Fruit fly (Drosophila melanogaster) whole organism, embryonic: ENCODE data around the gene CG11710.

Experiments
- Asciz ChIP-seq: fragments of 200-800 bp; sonication (Bioruptor generic); optimal IDR thresholded peaks from 2 replicates; lab custom pipeline; 2017; ENCODE audit warnings: missing biosample characterization, mild to moderate bottlenecking, missing genetic modification characterization, missing genetic modification reagents
- CG10274 ChIP-seq: fragments of 200-800 bp; sonication (Bioruptor generic); optimal IDR thresholded peaks from 3 replicates; lab custom pipeline; 2017; ENCODE audit warnings: missing biosample characterization, mild to moderate bottlenecking, missing genetic modification characterization
- CG11085 ChIP-seq: fragments of 200-800 bp; sonication (Bioruptor generic); IDR thresholded peaks from 2 replicates; pipeline ENCODE4 v1.3.6; 2022; ENCODE audit warnings: missing biosample characterization, missing genetic modification characterization
- CG12155 ChIP-seq: fragments of 200-800 bp; sonication (Bioruptor generic); optimal IDR thresholded peaks from 3 replicates; lab custom pipeline; 2016; ENCODE audit warnings: missing biosample characterization, missing genetic modification characterization
- CG12219 ChIP-seq: fragments of 200-800 bp; sonication (Bioruptor generic); optimal IDR thresholded peaks from 3 replicates; lab custom pipeline; 2018; ENCODE audit warnings: missing biosample characterization, mild to moderate bottlenecking, missing genetic modification characterization
- CG12942 ChIP-seq: fragments of 200-800 bp; sonication (Bioruptor generic); optimal IDR thresholded peaks from 3 replicates; lab custom pipeline; 2016; ENCODE audit warnings: missing biosample characterization, missing genetic modification characterization
- CG13287 ChIP-seq: fragments of 200-800 bp; sonication (Bioruptor generic); IDR thresholded peaks from 2 replicates; pipeline ENCODE4 v1.3.6; 2022; ENCODE audit warnings: missing biosample characterization, missing genetic modification characterization; ENCODE audit not compliant: partially characterized antibody
- CG13296 ChIP-seq: fragments of 200-800 bp; sonication (Bioruptor generic); optimal IDR thresholded peaks from 3 replicates; lab custom pipeline; 2018; ENCODE audit warnings: missing biosample characterization, mild to moderate bottlenecking, missing genetic modification characterization
- CG14710 ChIP-seq: fragments of 200-800 bp; sonication (Bioruptor generic); optimal IDR thresholded peaks from 3 replicates; lab custom pipeline; 2019; ENCODE audit warnings: missing biosample characterization, mild to moderate bottlenecking, missing genetic modification characterization, moderate library complexity
- CG15601 ChIP-seq: fragments of 200-800 bp; sonication (Bioruptor generic); optimal IDR thresholded peaks from 3 replicates; lab custom pipeline; 2019; ENCODE audit warnings: missing biosample characterization, mild to moderate bottlenecking, missing genetic modification characterization, moderate library complexity
- CG16815 ChIP-seq: fragments of 200-800 bp; sonication (Bioruptor generic); optimal IDR thresholded peaks from 3 replicates; lab custom pipeline; 2017; ENCODE audit warnings: missing biosample characterization, mild to moderate bottlenecking, missing genetic modification characterization
- CG17328 ChIP-seq: fragments of 200-800 bp; sonication (Bioruptor generic); IDR thresholded peaks from 2 replicates; pipeline ENCODE4 v1.3.6; 2022; ENCODE audit warnings: missing biosample characterization, missing genetic modification characterization
- CG18262 ChIP-seq: fragments of 200-800 bp; optimal IDR thresholded peaks from 3 replicates; lab custom pipeline; 2019; ENCODE audit warnings: missing biosample characterization, mild to moderate bottlenecking, missing genetic modification characterization, moderate library complexity
- CG31441 ChIP-seq: fragments of 200-800 bp; sonication (Bioruptor generic); IDR thresholded peaks from 2 replicates; pipeline ENCODE4 v1.3.6; 2022; ENCODE audit warnings: missing biosample characterization, missing genetic modification characterization
- CG3726 ChIP-seq: fragments of 200-800 bp; sonication (Bioruptor generic); IDR thresholded peaks from 3 replicates; pipeline ENCODE4, ENCODE4 v1.3.6; 2022; ENCODE audit warnings: missing biosample characterization, missing genetic modification characterization
- CG4854 ChIP-seq: fragments of 200-800 bp; sonication (Bioruptor generic); optimal IDR thresholded peaks from 2 replicates; lab custom pipeline; 2016; ENCODE audit warnings: missing biosample characterization, missing genetic modification characterization, inconsistent platforms
- CG5953 ChIP-seq: fragments of 200-800 bp; sonication (Bioruptor generic); IDR thresholded peaks from 2 replicates; pipeline ENCODE4 v1.3.6; 2022; ENCODE audit warnings: missing biosample characterization, missing genetic modification characterization
- CG6654 ChIP-seq: fragments of 200-800 bp; sonication (Bioruptor generic); optimal IDR thresholded peaks from 2 replicates; lab custom pipeline; 2017; ENCODE audit warnings: missing biosample characterization, mild to moderate bottlenecking, missing genetic modification characterization
- CG6791 ChIP-seq: fragments of 200-800 bp; sonication (Bioruptor generic); IDR thresholded peaks from 3 replicates; pipeline ENCODE4 v1.3.6; 2022; ENCODE audit warnings: missing biosample characterization, missing genetic modification characterization; ENCODE audit not compliant: partially characterized antibody
- CG8281 ChIP-seq: fragments of 200-800 bp; sonication (Bioruptor generic); optimal IDR thresholded peaks from 2 replicates; lab custom pipeline; 2018; ENCODE audit warnings: missing biosample characterization, mild to moderate bottlenecking, missing genetic modification characterization, moderate library complexity
- CHES-1-like ChIP-seq: fragments of 200-800 bp; sonication (Bioruptor generic); optimal IDR thresholded peaks from 2 replicates; lab custom pipeline; 2016; ENCODE audit warnings: missing biosample characterization, missing genetic modification characterization
- Camta ChIP-seq: fragments of 200-800 bp; sonication (Bioruptor generic); optimal IDR thresholded peaks from 2 replicates; lab custom pipeline; 2016; ENCODE audit warnings: missing biosample characterization, missing genetic modification characterization
- CkIIα-i1 ChIP-seq: fragments of 200-800 bp; sonication (Bioruptor generic); IDR thresholded peaks from 2 replicates; pipeline ENCODE4 v1.3.6; 2022; ENCODE audit warnings: missing biosample characterization, missing genetic modification characterization
- Deaf1 ChIP-seq: fragments of 200-800 bp; optimal IDR thresholded peaks from 3 replicates; lab custom pipeline; 2019; ENCODE audit warnings: missing biosample characterization, mild to moderate bottlenecking, missing genetic modification characterization, moderate library complexity
- Dfd ChIP-seq, 2 experiments: fragments of >200 bp; optimal IDR thresholded peaks; 2 replicates each; lab custom pipeline; 2017; ENCODE audit warnings: missing biosample characterization in 2 of 2, missing genetic modification characterization in 2 of 2
- GATAe ChIP-seq: fragments of 200-800 bp; sonication (Bioruptor generic); conservative IDR thresholded peaks from 2 replicates; pipeline ENCODE4 v1.3.6; 2022; ENCODE audit warnings: missing biosample characterization, missing genetic modification characterization
- H15 ChIP-seq: fragments of 200-800 bp; sonication (Bioruptor generic); IDR thresholded peaks from 3 replicates; pipeline ENCODE4 v1.3.6; 2022; ENCODE audit warnings: missing biosample characterization, missing genetic modification characterization
- HLH54F ChIP-seq: fragments of 200-800 bp; sonication (Bioruptor generic); optimal IDR thresholded peaks from 3 replicates; lab custom pipeline; 2016; ENCODE audit warnings: missing biosample characterization, missing genetic modification characterization
- Kr ChIP-seq: fragments of 200-800 bp; sonication (Bioruptor generic); optimal IDR thresholded peaks from 2 replicates; lab custom pipeline; 2017; ENCODE audit warnings: missing biosample characterization, mild to moderate bottlenecking, missing genetic modification characterization
- Mad ChIP-seq: fragments of 200-800 bp; sonication (Bioruptor generic); optimal IDR thresholded peaks from 2 replicates; lab custom pipeline; 2016; ENCODE audit warnings: missing biosample characterization, missing genetic modification characterization
- NC2α ChIP-seq: fragments of 200-800 bp; sonication (Bioruptor generic); optimal IDR thresholded peaks from 2 replicates; lab custom pipeline; 2016; ENCODE audit warnings: missing biosample characterization, missing genetic modification characterization
- Nf-YB ChIP-seq: fragments of 200-800 bp; sonication (Bioruptor generic); optimal IDR thresholded peaks from 3 replicates; lab custom pipeline; 2019; ENCODE audit warnings: missing biosample characterization, mild to moderate bottlenecking, missing genetic modification characterization, moderate library complexity
- ab ChIP-seq: fragments of 200-800 bp; sonication (Bioruptor generic); optimal IDR thresholded peaks from 2 replicates; lab custom pipeline; 2016; ENCODE audit warnings: missing biosample characterization, missing genetic modification characterization
- cg ChIP-seq: fragments of 200-800 bp; sonication (Bioruptor generic); optimal IDR thresholded peaks from 3 replicates; lab custom pipeline; 2019; ENCODE audit warnings: missing biosample characterization, mild to moderate bottlenecking, missing genetic modification characterization, moderate library complexity
- da ChIP-seq: fragments of 200-800 bp; sonication (Bioruptor generic); optimal IDR thresholded peaks from 2 replicates; lab custom pipeline; 2016; ENCODE audit warnings: missing biosample characterization, missing genetic modification characterization
- en ChIP-seq: fragments of 200-800 bp; sonication (Bioruptor generic); optimal IDR thresholded peaks from 2 replicates; lab custom pipeline; 2016; ENCODE audit warnings: missing biosample characterization, missing genetic modification characterization
- gcm2 ChIP-seq: fragments of 200-800 bp; sonication (Bioruptor generic); optimal IDR thresholded peaks from 2 replicates; lab custom pipeline; 2016; ENCODE audit warnings: missing biosample characterization, missing genetic modification characterization
- gsb ChIP-seq: fragments of 200-800 bp; sonication (Bioruptor generic); IDR thresholded peaks from 2 replicates; pipeline ENCODE4 v1.3.6; 2022; ENCODE audit warnings: missing biosample characterization, missing genetic modification characterization
- ham ChIP-seq: fragments of 200-800 bp; sonication (Bioruptor generic); IDR thresholded peaks from 2 replicates; pipeline ENCODE4 v1.3.6; 2022; ENCODE audit warnings: missing biosample characterization, missing genetic modification characterization
- hb ChIP-seq: fragments of 200-800 bp; sonication (Bioruptor generic); IDR thresholded peaks from 3 replicates; pipeline ENCODE4 v1.3.6; 2022; ENCODE audit warnings: missing biosample characterization, missing genetic modification characterization; ENCODE audit not compliant: partially characterized antibody
- hbn ChIP-seq: fragments of 200-800 bp; sonication (Bioruptor generic); IDR thresholded peaks from 2 replicates; pipeline ENCODE4 v1.3.6; 2022; ENCODE audit warnings: missing biosample characterization, missing genetic modification characterization; ENCODE audit not compliant: partially characterized antibody
- hth ChIP-seq: fragments of >200 bp; optimal IDR thresholded peaks from 2 replicates; lab custom pipeline; 2017; ENCODE audit warnings: inconsistent platforms
- kni ChIP-seq: fragments of 200-800 bp; sonication (Bioruptor generic); optimal IDR thresholded peaks from 3 replicates; lab custom pipeline; 2017; ENCODE audit warnings: mild to moderate bottlenecking, missing biosample characterization, missing genetic modification reagents, missing genetic modification characterization
- lola ChIP-seq, 3 experiments: fragments of >200 bp in 2 of 3; fragments of 200-800 bp in 1 of 3; sonication (Bioruptor generic) in 1 of 3; optimal IDR thresholded peaks; 2 replicates each; lab custom pipeline; 2017 to 2019; ENCODE audit warnings: missing biosample characterization in 3 of 3, missing genetic modification characterization in 3 of 3, mild to moderate bottlenecking in 1 of 3, moderate library complexity in 1 of 3
- lov ChIP-seq, 2 experiments: fragments of 200-800 bp in 1 of 2; fragments of >200 bp in 1 of 2; sonication (Bioruptor generic) in 1 of 2; IDR thresholded peaks in 1 of 2; optimal IDR thresholded peaks in 1 of 2; 2 replicates in 1 of 2; 3 replicates in 1 of 2; pipeline versions ENCODE4 v1.3.6 to Lab custom; 2017 to 2022; ENCODE audit warnings: missing biosample characterization in 1 of 2, missing genetic modification characterization in 1 of 2
- pfk ChIP-seq: fragments of 200-800 bp; sonication (Bioruptor generic); optimal IDR thresholded peaks from 2 replicates; lab custom pipeline; 2018; ENCODE audit warnings: missing biosample characterization, mild to moderate bottlenecking, missing genetic modification characterization, moderate library complexity
- pum ChIP-seq: fragments of 200-800 bp; sonication (Bioruptor generic); optimal IDR thresholded peaks from 2 replicates; lab custom pipeline; 2016; ENCODE audit warnings: missing biosample characterization, missing genetic modification characterization
- sr ChIP-seq: fragments of 200-800 bp; sonication (Bioruptor generic); IDR thresholded peaks from 3 replicates; pipeline ENCODE4 v1.3.6; 2022; ENCODE audit warnings: missing biosample characterization, missing genetic modification characterization
- unpg ChIP-seq: fragments of 200-800 bp; sonication (Bioruptor generic); optimal IDR thresholded peaks from 3 replicates; lab custom pipeline; 2018; ENCODE audit warnings: missing biosample characterization, mild to moderate bottlenecking, missing genetic modification characterization, moderate library complexity

The CG11710 gene

DNA sequence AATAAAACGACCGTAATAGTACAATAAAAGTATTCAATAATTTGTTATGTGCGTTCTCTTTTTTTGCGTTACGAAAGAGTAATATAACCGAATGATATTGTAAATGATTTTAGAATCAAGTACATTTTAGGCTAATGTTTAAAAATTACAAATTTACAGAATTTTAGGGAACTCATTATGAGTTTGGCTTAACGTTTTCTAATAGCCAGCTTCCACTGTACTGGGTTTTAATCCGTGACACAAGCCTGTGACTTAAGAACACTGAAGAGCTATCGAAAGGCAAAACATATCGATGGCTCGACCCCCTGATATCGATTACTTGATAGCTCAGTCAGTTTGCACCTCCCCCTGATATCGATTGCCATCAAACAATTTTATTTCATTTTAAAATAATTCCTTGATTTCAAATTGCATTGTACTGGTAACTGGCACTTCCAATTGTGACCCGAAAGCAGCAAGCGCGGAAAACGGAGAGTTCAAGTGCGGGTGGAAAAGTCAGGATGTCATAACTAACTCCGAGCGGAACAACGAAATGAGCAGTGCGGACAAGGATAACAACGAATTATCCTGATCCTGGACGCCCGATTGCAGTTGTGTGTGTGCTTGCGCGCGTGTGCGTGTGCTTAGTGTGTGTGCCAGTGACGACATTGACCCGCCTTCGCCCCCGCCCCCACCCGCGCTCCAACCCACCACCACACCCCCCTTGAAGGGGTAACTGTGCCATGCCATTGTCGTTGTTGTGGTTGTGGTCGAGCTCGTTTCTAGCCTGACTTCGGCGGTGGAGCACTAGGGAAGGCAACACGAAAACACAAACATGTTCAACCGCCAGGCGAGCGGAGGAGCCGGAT, 35.2 kb downstream of the CG11710 start, which contains the start of gene HERC2 (continued):
- TF ChIP-seq da (no peak), cg (GFP tag; lab: Kevin White, UChicago) (peak; percentile 5), CkIIα-i1 (no peak), gsb (no peak), gcm2 (GFP tag; lab: Kevin White, UChicago) (no peak), ham (no peak), en (GFP tag; lab: Kevin White, UChicago) (peak; percentile 22), CG10274 (GFP tag; lab: Kevin White, UChicago) (no peak), Deaf1 (tag; lab: Kevin White, UChicago) (no peak), CG15601 (no peak), CG13287 (peak; percentile 83), hth (lab: Kevin White, UChicago) (no peak), Mad (GFP tag; lab: Kevin White, UChicago) (peak; percentile 17), HLH54F (peak; percentile 52), H15 (GFP tag; lab: Robert Waterston, UW) (peak; percentile 51; the same call in 1 of the 3 replicates), CG12219 (GFP tag; lab: Kevin White, UChicago) (no peak), CG3726 (GFP tag; lab: Robert Waterston, UW) (no peak), CG5953 (no peak), Asciz (GFP tag; lab: Kevin White, UChicago) (no peak), lola (GFP tag; optimal IDR thresholded peaks at IDR 0.05; lab: Kevin White, UChicago) (peak in 1 of 3 experiments; percentile 30), CG4854 (no peak), pfk (no peak), Nf-YB (no peak), ab (no peak), hbn (GFP tag; lab: Robert Waterston, UW) (peak; percentile 82), unpg (no peak), CG11085 (GFP tag; lab: Robert Waterston, UW) (peak; percentile 47; the same call in 1 of the 2 replicates), CHES-1-like (peak; percentile 31), CG17328 (GFP tag; lab: Robert Waterston, UW) (no peak), sr (GFP tag; lab: Robert Waterston, UW) (no peak), pum (GFP tag; lab: Kevin White, UChicago) (peak; percentile 49), CG12155 (GFP tag; lab: Kevin White, UChicago) (no peak), CG13296 (GFP tag; lab: Kevin White, UChicago) (no peak), Dfd (GFP tag; optimal IDR thresholded peaks at IDR 0.05; lab: Kevin White, UChicago) (no peak), CG12942 (GFP tag; lab: Kevin White, UChicago) (peak; percentile 34), GATAe (GFP tag; lab: Robert Waterston, UW) (no peak), hb (GFP tag; lab: Robert Waterston, UW) (peak; percentile 91), CG6654 (GFP tag; lab: Kevin White, UChicago) (no peak), Camta (GFP tag; lab: Kevin White, UChicago) (no peak), CG16815 (GFP tag; lab: Kevin White, UChicago) (peak; percentile 23), Kr (GFP tag; lab: Kevin White, UChicago) (no peak), CG14710 (peak; percentile 44), CG8281 (tag; lab: Kevin White, UChicago) (no peak), lov (optimal IDR thresholded peaks at IDR 0.05; lab: Kevin White, UChicago) (no peak), lov (GFP tag; IDR thresholded peaks at IDR 0.05; lab: Robert Waterston, UW) (no peak), CG31441 (GFP tag; lab: Robert Waterston, UW) (no peak), CG18262 (tag; lab: Kevin White, UChicago) (no peak), CG6791 (GFP tag; lab: Robert Waterston, UW) (peak; percentile 95), NC2α (GFP tag; lab: Kevin White, UChicago) (no peak), kni (no peak)
